Fruit fly (Drosophila melanogaster) whole organism, prepupa: Measurements from ENCODE around the gene Cyp4ac3.

Source experiments
- Blimp-1 ChIP-seq: fragments of 200-800 bp; sonication (Bioruptor generic); optimal IDR thresholded peaks from 3 replicates; lab custom pipeline; 2017; ENCODE audit warnings: missing biosample characterization, missing genetic modification characterization, mild to moderate bottlenecking, moderate library complexity, missing genetic modification reagents
- CG10669 ChIP-seq: fragments of 200-800 bp; sonication (Bioruptor generic); optimal IDR thresholded peaks from 3 replicates; lab custom pipeline; 2018; ENCODE audit warnings: missing biosample characterization, mild to moderate bottlenecking, missing genetic modification characterization, moderate library complexity
- CG11294 ChIP-seq: fragments of 200-800 bp; sonication (Bioruptor generic); IDR thresholded peaks from 2 replicates; pipeline ENCODE4 v1.3.6; 2022; ENCODE audit warnings: missing biosample characterization, missing genetic modification characterization
- CG11762 ChIP-seq: fragments of 200-800 bp; sonication (Bioruptor generic); optimal IDR thresholded peaks from 3 replicates; lab custom pipeline; 2016; ENCODE audit warnings: missing biosample characterization, missing genetic modification characterization; ENCODE audit not compliant: insufficient read depth
- CG11902 ChIP-seq: fragments of 200-800 bp; sonication (Bioruptor generic); optimal IDR thresholded peaks from 3 replicates; lab custom pipeline; 2016; ENCODE audit warnings: missing biosample characterization, missing genetic modification characterization
- CG15336 ChIP-seq: fragments of 200-800 bp; sonication (Bioruptor generic); IDR thresholded peaks from 2 replicates; pipeline ENCODE4 v1.3.6; 2022; ENCODE audit warnings: missing biosample characterization, missing genetic modification characterization
- CG1621 ChIP-seq: fragments of 200-800 bp; sonication (Bioruptor generic); optimal IDR thresholded peaks from 3 replicates; lab custom pipeline; 2018; ENCODE audit warnings: missing biosample characterization, mild to moderate bottlenecking, missing genetic modification characterization
- CG16779 ChIP-seq: fragments of 200-800 bp; sonication (Bioruptor generic); optimal IDR thresholded peaks from 3 replicates; lab custom pipeline; 2017; ENCODE audit warnings: missing biosample characterization, mild to moderate bottlenecking, missing genetic modification characterization
- CG3032 ChIP-seq: fragments of 200-800 bp; optimal IDR thresholded peaks from 2 replicates; lab custom pipeline; 2019; ENCODE audit warnings: missing biosample characterization, mild to moderate bottlenecking, missing genetic modification characterization, moderate library complexity
- CG32006 ChIP-seq: fragments of 200-800 bp; sonication (Bioruptor generic); optimal IDR thresholded peaks from 3 replicates; lab custom pipeline; 2017; ENCODE audit warnings: missing biosample characterization, mild to moderate bottlenecking, missing genetic modification characterization
- CG3919 ChIP-seq: fragments of 200-800 bp; sonication (Bioruptor generic); optimal IDR thresholded peaks from 3 replicates; lab custom pipeline; 2016; ENCODE audit warnings: missing biosample characterization, missing genetic modification characterization
- CG4318 ChIP-seq: fragments of 200-800 bp; sonication (Bioruptor generic); optimal IDR thresholded peaks from 3 replicates; lab custom pipeline; 2017; ENCODE audit warnings: missing biosample characterization, mild to moderate bottlenecking, missing genetic modification characterization
- CG6163 ChIP-seq: fragments of 200-800 bp; sonication (Bioruptor generic); IDR thresholded peaks from 3 replicates; pipeline ENCODE4 v1.3.6; 2022; ENCODE audit warnings: missing biosample characterization, missing genetic modification characterization
- CG6276 ChIP-seq: fragments of 200-800 bp; sonication (Bioruptor generic); optimal IDR thresholded peaks from 2 replicates; lab custom pipeline; 2017; ENCODE audit warnings: missing biosample characterization, mild to moderate bottlenecking, missing genetic modification characterization
- CG6792 ChIP-seq: fragments of 200-800 bp; sonication (Bioruptor generic); optimal IDR thresholded peaks from 3 replicates; lab custom pipeline; 2016; ENCODE audit warnings: missing biosample characterization, missing genetic modification characterization
- CG6808 ChIP-seq: fragments of 200-800 bp; sonication (Bioruptor generic); optimal IDR thresholded peaks from 3 replicates; lab custom pipeline; 2017; ENCODE audit warnings: missing biosample characterization, missing genetic modification characterization, mild to moderate bottlenecking, moderate library complexity, missing genetic modification reagents
- CG6854 ChIP-seq: fragments of 200-800 bp; sonication (Bioruptor generic); optimal IDR thresholded peaks from 2 replicates; lab custom pipeline; 2017; ENCODE audit warnings: missing biosample characterization, mild to moderate bottlenecking, missing genetic modification characterization
- CG7368 ChIP-seq: fragments of 200-800 bp; sonication (Bioruptor generic); optimal IDR thresholded peaks from 3 replicates; lab custom pipeline; 2016; ENCODE audit warnings: missing biosample characterization, missing genetic modification characterization
- CG8119 ChIP-seq: fragments of 200-800 bp; sonication (Bioruptor generic); IDR thresholded peaks from 3 replicates; pipeline ENCODE4 v1.3.6; 2022; ENCODE audit warnings: missing biosample characterization, missing genetic modification characterization
- CG8632 ChIP-seq: fragments of 200-800 bp; sonication (Bioruptor generic); optimal IDR thresholded peaks from 3 replicates; lab custom pipeline; 2016; ENCODE audit warnings: missing biosample characterization, missing genetic modification characterization
- CG9139 ChIP-seq: fragments of 200-800 bp; sonication (Bioruptor generic); optimal IDR thresholded peaks from 3 replicates; lab custom pipeline; 2017; ENCODE audit warnings: missing biosample characterization, mild to moderate bottlenecking, missing genetic modification characterization
- Eip78C ChIP-seq: fragments of 200-800 bp; sonication (Bioruptor generic); peaks from one replicate; lab custom pipeline; 2016; ENCODE audit warnings: missing biosample characterization, missing genetic modification characterization
- Eip93F ChIP-seq: fragments of 200-800 bp; sonication (Bioruptor generic); optimal IDR thresholded peaks from 2 replicates; lab custom pipeline; 2016; ENCODE audit warnings: missing biosample characterization, mild to moderate bottlenecking, missing genetic modification characterization
- Ets21C ChIP-seq: fragments of 200-800 bp; sonication (Bioruptor generic); optimal IDR thresholded peaks from 3 replicates; lab custom pipeline; 2016; ENCODE audit warnings: missing biosample characterization, missing genetic modification characterization
- Ets96B ChIP-seq: fragments of 200-800 bp; optimal IDR thresholded peaks from 2 replicates; lab custom pipeline; 2019; ENCODE audit warnings: missing biosample characterization, mild to moderate bottlenecking, missing genetic modification characterization, moderate library complexity
- Hr38 ChIP-seq: sonication (Bioruptor generic); optimal IDR thresholded peaks from 2 replicates; lab custom pipeline; 2016; ENCODE audit warnings: missing biosample characterization, missing genetic modification characterization
- Hr4 ChIP-seq: fragments of 200-800 bp; sonication (Bioruptor generic); optimal IDR thresholded peaks from 3 replicates; lab custom pipeline; 2016; ENCODE audit warnings: missing biosample characterization, missing genetic modification characterization
- Lpt ChIP-seq: fragments of 200-800 bp; sonication (Bioruptor generic); optimal IDR thresholded peaks from 3 replicates; lab custom pipeline; 2016; ENCODE audit warnings: missing biosample characterization, missing genetic modification characterization
- Met ChIP-seq: fragments of 200-800 bp; sonication (Bioruptor generic); optimal IDR thresholded peaks from 3 replicates; lab custom pipeline; 2016; ENCODE audit warnings: missing biosample characterization, missing genetic modification characterization
- OdsH ChIP-seq: fragments of 200-800 bp; sonication (Bioruptor generic); optimal IDR thresholded peaks from 3 replicates; lab custom pipeline; 2016; ENCODE audit warnings: missing biosample characterization, missing genetic modification characterization
- Smox ChIP-seq: fragments of 200-800 bp; sonication (Bioruptor generic); optimal IDR thresholded peaks from 3 replicates; lab custom pipeline; 2016; ENCODE audit warnings: missing biosample characterization, missing genetic modification characterization
- Sox102F ChIP-seq: fragments of 200-800 bp; sonication (Bioruptor generic); optimal IDR thresholded peaks from 2 replicates; lab custom pipeline; 2016; ENCODE audit warnings: missing biosample characterization, mild to moderate bottlenecking, missing genetic modification characterization
- Sox14 ChIP-seq: fragments of 200-800 bp; sonication (Bioruptor generic); optimal IDR thresholded peaks from 3 replicates; lab custom pipeline; 2016; ENCODE audit warnings: missing biosample characterization, missing genetic modification characterization
- Sox15 ChIP-seq: fragments of 200-800 bp; sonication (Bioruptor generic); optimal IDR thresholded peaks from 3 replicates; lab custom pipeline; 2016; ENCODE audit warnings: missing biosample characterization, missing genetic modification characterization
- achi ChIP-seq: fragments of 200-800 bp; sonication (Bioruptor generic); optimal IDR thresholded peaks from 3 replicates; lab custom pipeline; 2016; ENCODE audit warnings: missing biosample characterization, missing genetic modification characterization
- cyc ChIP-seq: fragments of 200-800 bp; sonication (Bioruptor generic); optimal IDR thresholded peaks from 3 replicates; lab custom pipeline; 2016; ENCODE audit warnings: missing biosample characterization, missing genetic modification characterization
- dac ChIP-seq: fragments of 200-800 bp; sonication (Bioruptor generic); optimal IDR thresholded peaks from 2 replicates; lab custom pipeline; 2017; ENCODE audit warnings: missing biosample characterization, mild to moderate bottlenecking, missing genetic modification characterization
- dsx ChIP-seq: fragments of 200-800 bp; optimal IDR thresholded peaks from 3 replicates; lab custom pipeline; 2019; ENCODE audit warnings: missing biosample characterization, mild to moderate bottlenecking, missing genetic modification characterization, moderate library complexity; ENCODE audit not compliant: poor library complexity, severe bottlenecking
- eg ChIP-seq: fragments of 200-800 bp; sonication (Bioruptor generic); IDR thresholded peaks from 3 replicates; pipeline ENCODE4 v1.3.6; 2022; ENCODE audit warnings: missing biosample characterization, missing genetic modification characterization
- esn ChIP-seq: fragments of 200-800 bp; sonication (Bioruptor generic); optimal IDR thresholded peaks from 2 replicates; lab custom pipeline; 2016; ENCODE audit warnings: missing biosample characterization, mild to moderate bottlenecking, missing genetic modification characterization, moderate library complexity
- fd59A ChIP-seq: fragments of 200-800 bp; sonication (Bioruptor generic); optimal IDR thresholded peaks from 2 replicates; lab custom pipeline; 2017; ENCODE audit warnings: missing biosample characterization, mild to moderate bottlenecking, missing genetic modification characterization, missing genetic modification reagents
- lz ChIP-seq: fragments of 200-800 bp; sonication (Bioruptor generic); optimal IDR thresholded peaks from 3 replicates; lab custom pipeline; 2016; ENCODE audit warnings: missing biosample characterization, missing genetic modification characterization
- pdm3 ChIP-seq: fragments of 200-800 bp; sonication (Bioruptor generic); optimal IDR thresholded peaks from 3 replicates; lab custom pipeline; 2016; ENCODE audit warnings: missing biosample characterization, missing genetic modification characterization
- spab ChIP-seq: fragments of 200-800 bp; sonication (Bioruptor generic); optimal IDR thresholded peaks from 2 replicates; lab custom pipeline; 2017; ENCODE audit warnings: missing biosample characterization, mild to moderate bottlenecking, missing genetic modification characterization, missing genetic modification reagents
- ss ChIP-seq, 2 experiments: fragments of 200-800 bp; sonication (Bioruptor generic); optimal IDR thresholded peaks; 2 replicates in 1 of 2; 3 replicates in 1 of 2; lab custom pipeline; 2017 to 2018; ENCODE audit warnings: mild to moderate bottlenecking in 2 of 2, missing biosample characterization in 2 of 2, missing genetic modification characterization in 2 of 2, moderate library complexity in 1 of 2
- svp ChIP-seq: fragments of 200-800 bp; sonication (Bioruptor generic); peaks from one replicate; lab custom pipeline; 2016; ENCODE audit warnings: missing biosample characterization, missing genetic modification characterization
- topi ChIP-seq: fragments of 200-800 bp; sonication (Bioruptor generic); optimal IDR thresholded peaks from 3 replicates; lab custom pipeline; 2016; ENCODE audit warnings: missing biosample characterization, missing genetic modification characterization
- vri ChIP-seq: fragments of 200-800 bp; sonication (Bioruptor generic); optimal IDR thresholded peaks from 3 replicates; lab custom pipeline; 2016; ENCODE audit warnings: missing biosample characterization, mild to moderate bottlenecking, missing genetic modification characterization

Gene Cyp4ac3

dm6 chr2L:5289921-5290320 is 21.6 kb downstream of the Cyp4ac3 start (continued):
- TF ChIP-seq Sox15 (GFP tag; lab: Kevin White, UChicago) (peak; percentile 36), Hr4 (GFP tag; lab: Kevin White, UChicago) (peak; percentile 9), OdsH (GFP tag; lab: Kevin White, UChicago) (peak; percentile 79), CG8632 (peak; percentile 72), CG32006 (GFP tag; lab: Kevin White, UChicago) (peak; percentile 51), lz (GFP tag; lab: Kevin White, UChicago) (peak; percentile 45), CG3032 (tag; lab: Kevin White, UChicago) (peak; percentile 82), Hr38 (GFP tag; lab: Kevin White, UChicago) (no peak), CG7368 (peak; percentile 20), achi (GFP tag; lab: Kevin White, UChicago) (peak; percentile 60), dsx (GFP tag; lab: Kevin White, UChicago) (peak; percentile 82), Sox102F (no peak), Smox (GFP tag; lab: Kevin White, UChicago) (peak; percentile 30), CG8119 (GFP tag; lab: Robert Waterston, UW) (peak; percentile 31; the same call in 1 of the 3 replicates), CG9139 (peak; percentile 64), cyc (GFP tag; lab: Kevin White, UChicago) (peak; percentile 18), svp (peak; percentile 65), CG3919 (GFP tag; lab: Kevin White, UChicago) (peak; percentile 69), topi (GFP tag; lab: Kevin White, UChicago) (peak; percentile 41), vri (no peak), eg (GFP tag; lab: Robert Waterston, UW) (no peak), CG11902 (GFP tag; lab: Kevin White, UChicago) (peak; percentile 35), CG1621 (tag; lab: Kevin White, UChicago) (peak; percentile 64), spab (peak; percentile 64)

DNA sequence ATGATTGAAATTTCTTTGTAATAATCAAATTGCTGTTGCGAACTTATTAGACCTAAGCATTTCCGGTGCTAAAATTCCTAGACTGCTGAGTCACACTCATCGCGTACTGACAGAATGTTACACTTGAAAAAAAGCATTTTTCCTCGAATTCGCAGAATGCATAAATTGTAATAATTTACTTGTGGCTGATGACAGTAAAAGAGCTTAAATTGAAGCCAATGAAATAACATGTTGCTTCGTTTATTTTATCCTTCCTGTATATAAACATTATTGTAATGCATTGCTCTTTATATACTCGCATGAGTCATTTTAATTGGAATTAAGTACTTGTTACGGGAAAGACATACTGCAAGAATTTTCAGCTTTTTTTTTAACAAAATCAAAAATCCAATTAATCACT is 22.2 kb downstream of the Cyp4ac3 start:
- TF ChIP-seq Blimp-1 (GFP tag; lab: Kevin White, UChicago) (no peak), fd59A (no peak), Hr4 (GFP tag; lab: Kevin White, UChicago) (no peak), Sox15 (GFP tag; lab: Kevin White, UChicago) (no peak), Eip78C (GFP tag; lab: Kevin White, UChicago) (peak; percentile 68), CG6808 (GFP tag; lab: Kevin White, UChicago) (no peak), CG9139 (no peak), CG6854 (no peak), spab (no peak), Smox (GFP tag; lab: Kevin White, UChicago) (peak; percentile 5), CG16779 (tag; lab: Kevin White, UChicago) (no peak), Eip93F (GFP tag; lab: Kevin White, UChicago) (no peak), eg (GFP tag; lab: Robert Waterston, UW) (no peak), achi (GFP tag; lab: Kevin White, UChicago) (no peak), Sox14 (GFP tag; lab: Kevin White, UChicago) (no peak), Ets96B (tag; lab: Kevin White, UChicago) (no peak), Lpt (no peak), vri (no peak), CG4318 (no peak), cyc (GFP tag; lab: Kevin White, UChicago) (peak; percentile 8), CG15336 (GFP tag; lab: Robert Waterston, UW) (no peak), esn (no peak), Met (no peak), CG10669 (GFP tag; lab: Kevin White, UChicago) (peak; percentile 46), CG11762 (no peak), pdm3 (peak; percentile 10), CG7368 (no peak), topi (GFP tag; lab: Kevin White, UChicago) (peak; percentile 39), Ets21C (GFP tag; lab: Kevin White, UChicago) (no peak), ss (GFP tag; optimal IDR thresholded peaks at IDR 0.05; lab: Kevin White, UChicago) (no peak), dac (GFP tag; lab: Kevin White, UChicago) (no peak), CG6163 (GFP tag; lab: Robert Waterston, UW) (no peak), CG6792 (GFP tag; lab: Kevin White, UChicago) (no peak), CG11294 (GFP tag; lab: Robert Waterston, UW) (no peak), dsx (GFP tag; lab: Kevin White, UChicago) (no peak), CG6276 (GFP tag; lab: Kevin White, UChicago) (no peak), CG3032 (tag; lab: Kevin White, UChicago) (peak; percentile 12), OdsH (GFP tag; lab: Kevin White, UChicago) (no peak)
